Worm (Caenorhabditis elegans) whole organism, L1 larva: Measurements from ENCODE around the gene gmap-3.

Experiments used
- fos-1 ChIP-seq: fragments of 150-350 bp; optimal IDR thresholded peaks from 2 replicates; lab custom pipeline; 2014; ENCODE audit warnings: missing biosample characterization, missing genetic modification characterization
- lin-13 ChIP-seq: fragments of 150-350 bp; optimal IDR thresholded peaks from 2 replicates; lab custom pipeline; 2014; ENCODE audit warnings: missing biosample characterization, missing genetic modification reagents, missing genetic modification characterization

DNA sequence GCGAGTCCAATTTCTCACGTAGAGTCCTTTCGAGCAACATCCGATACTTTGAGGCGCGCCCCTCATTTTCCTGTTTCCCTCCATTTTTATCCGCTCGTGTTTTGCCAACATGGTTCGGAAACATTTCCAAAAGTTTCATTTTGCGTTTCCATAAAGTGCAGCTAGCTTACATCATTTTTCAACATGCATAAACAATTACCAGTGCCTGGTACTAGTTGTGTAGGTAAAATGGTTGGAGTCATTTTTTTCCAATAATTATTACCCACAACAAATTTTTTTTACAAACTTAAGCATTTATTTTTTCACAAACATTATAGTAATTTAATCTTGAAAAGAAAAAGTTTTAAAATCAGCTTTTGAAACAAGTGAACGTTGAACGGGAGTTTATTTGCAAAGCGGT lies 32.0 kb downstream of the gmap-3 start:
- TF ChIP-seq fos-1 (tag; lab: Kevin White, UChicago) (no peak), lin-13 (GFP tag; lab: Kevin White, UChicago) (no peak)
